Fruit fly (Drosophila melanogaster): ENCODE results near the gene CG3061.

The CG3061 gene

dm6 chr3R:14052182-14053036, 20.2 kb downstream of the CG3061 start (continued):
- TF ChIP-seq crp (GFP tag; optimal IDR thresholded peaks at IDR 0.05) (peak in 1 of 2 experiments; percentile 19), sisA (GFP tag; IDR thresholded peaks at IDR 0.05) (peak; percentile 75), wek (GFP tag; optimal IDR thresholded peaks at IDR 0.05) (peak; percentile 24), CG10274 (GFP tag; optimal IDR thresholded peaks at IDR 0.05) (peak; percentile 77), Gug (GFP tag; IDR thresholded peaks at IDR 0.05) (peak; percentile 84), peb (GFP tag; IDR thresholded peaks at IDR 0.05) (0 out of 2 replicates have a peak, but pooled peaks have one; percentile 26), gro (GFP tag; optimal IDR thresholded peaks at IDR 0.05) (peak; percentile 95), CG6254 (GFP tag; optimal IDR thresholded peaks at IDR 0.05) (no peak), CG17612 (GFP tag; IDR thresholded peaks at IDR 0.05) (peak; percentile 53; the same call in 1 of the 2 replicates), nau (GFP tag; optimal IDR thresholded peaks at IDR 0.05) (peak; percentile 73), CG9932 (GFP tag; IDR thresholded peaks at IDR 0.05) (peak; percentile 95), CG4730 (GFP tag; IDR thresholded peaks at IDR 0.05) (peak; percentile 81), dm (GFP tag; optimal IDR thresholded peaks at IDR 0.05) (peak; percentile 78), H2.0 (GFP tag; IDR thresholded peaks at IDR 0.05) (peak; percentile 75), CG3065 (GFP tag; optimal IDR thresholded peaks at IDR 0.05) (no peak), CG10543 (GFP tag; optimal IDR thresholded peaks at IDR 0.05) (peak; percentile 75), prd (optimal IDR thresholded peaks at IDR 0.05) (no peak), prd (GFP tag; IDR thresholded peaks at IDR 0.05) (peak; percentile 87), CG6765 (GFP tag; optimal IDR thresholded peaks at IDR 0.05) (peak; percentile 67), Hsf (GFP tag; optimal IDR thresholded peaks at IDR 0.05) (peak; percentile 90), CG5245 (GFP tag; optimal IDR thresholded peaks at IDR 0.05) (no peak), NK7.1 (GFP tag; optimal IDR thresholded peaks at IDR 0.05) (peak; percentile 42), schlank (tag; optimal IDR thresholded peaks at IDR 0.05) (peak; percentile 86), mam (GFP tag; optimal IDR thresholded peaks at IDR 0.05) (peak; percentile 94), Side (GFP tag; optimal IDR thresholded peaks at IDR 0.05) (peak; percentile 78), D19A (tag; optimal IDR thresholded peaks at IDR 0.05) (peak; percentile 55), Nf-YA (GFP tag; IDR thresholded peaks at IDR 0.05) (no peak), CG9609 (GFP tag; optimal IDR thresholded peaks at IDR 0.05) (peak; percentile 81), otp (GFP tag; IDR thresholded peaks at IDR 0.05) (peak; percentile 47; the same call in 2 of the 3 replicates), NC2α (GFP tag; optimal IDR thresholded peaks at IDR 0.05) (peak; percentile 32), Max (GFP tag; optimal IDR thresholded peaks at IDR 0.05) (peak; percentile 81), az2 (GFP tag; optimal IDR thresholded peaks at IDR 0.05) (peak; percentile 72), ham (GFP tag; IDR thresholded peaks at IDR 0.05) (peak; percentile 83), Lim3 (GFP tag; IDR thresholded peaks at IDR 0.05) (0 out of 2 replicates have a peak, but pooled peaks have one; percentile 53), CG10979 (tag; optimal IDR thresholded peaks at IDR 0.05) (peak; percentile 28), unpg (GFP tag; optimal IDR thresholded peaks at IDR 0.05) (peak; percentile 82), CG4854 (GFP tag; optimal IDR thresholded peaks at IDR 0.05) (peak; percentile 76), Asciz (GFP tag; optimal IDR thresholded peaks at IDR 0.05) (peak; percentile 68), Eip74EF (GFP tag; optimal IDR thresholded peaks at IDR 0.05) (peak in 1 of 2 experiments; percentile 45), CG10654 (GFP tag; optimal IDR thresholded peaks at IDR 0.05) (peak; percentile 71), Sox100B (GFP tag; optimal IDR thresholded peaks at IDR 0.05) (peak; percentile 76), Lpt (GFP tag; optimal IDR thresholded peaks at IDR 0.05) (no peak), CG11456 (GFP tag; IDR thresholded peaks at IDR 0.05) (peak; percentile 86), CHES-1-like (GFP tag; optimal IDR thresholded peaks at IDR 0.05) (peak; percentile 83), Fer2 (tag; optimal IDR thresholded peaks at IDR 0.05) (peak; percentile 83), exex (tag; optimal IDR thresholded peaks at IDR 0.05) (peak; percentile 57), CG34224 (GFP tag; IDR thresholded peaks at IDR 0.05; ENCODE audit: partially characterized antibody) (peak; percentile 23; the same call in 1 of the 3 replicates), Dad (GFP tag; optimal IDR thresholded peaks at IDR 0.05) (peak; percentile 80), CG18262 (tag; optimal IDR thresholded peaks at IDR 0.05) (peak; percentile 63)
